Worm (Caenorhabditis elegans) whole organism, early embryonic: ENCODE measurements around the gene cyp-33C8.

Experiments
- flt-1 ChIP-seq: fragments of 200-800 bp; sonication (Bioruptor generic); IDR thresholded peaks from 2 replicates; pipeline ENCODE4 v1.3.6; 2022; ENCODE audit warnings: missing genetic modification characterization, missing compliant biosample characterization
- hnd-1 ChIP-seq: sonication (generic microtip); optimal IDR thresholded peaks from 2 replicates; lab custom pipeline; 2016; ENCODE audit warnings: missing genetic modification characterization, missing compliant biosample characterization
- scrt-1 ChIP-seq: fragments of 200-800 bp; sonication (Bioruptor generic); IDR thresholded peaks from 2 replicates; pipeline ENCODE4 v1.3.6; 2022; ENCODE audit warnings: missing genetic modification characterization, missing compliant biosample characterization

ce11 chrV:3832103-3832502, 28.8 kb upstream of the cyp-33C8 start:
- TF ChIP-seq hnd-1 (tag; lab: Kevin White, UChicago) (no peak), flt-1 (GFP tag; lab: Robert Waterston, UW) (no peak), scrt-1 (GFP tag; lab: Robert Waterston, UW) (no peak)
